Worm (Caenorhabditis elegans) whole organism, midembryonic: ENCODE results near the gene T25B9.1.

Experiments
- T22C8.4 ChIP-seq: fragments of 200-800 bp; sonication (Bioruptor generic); IDR thresholded peaks from 2 replicates; pipeline ENCODE4 v1.3.6; 2022; ENCODE audit warnings: missing genetic modification characterization, missing compliant biosample characterization
- flt-1 ChIP-seq: fragments of 200-800 bp; sonication (Bioruptor generic); IDR thresholded peaks from 2 replicates; pipeline ENCODE4 v1.3.6; 2022; ENCODE audit warnings: missing genetic modification characterization, missing compliant biosample characterization
- klf-2 ChIP-seq: fragments of 200-800 bp; sonication (Bioruptor generic); conservative IDR thresholded peaks from 2 replicates; pipeline ENCODE4 v1.3.6; 2022; ENCODE audit warnings: missing genetic modification reagents, missing genetic modification characterization, missing compliant biosample characterization
- med-1 ChIP-seq: sonication (generic microtip); optimal IDR thresholded peaks from 2 replicates; lab custom pipeline; 2017; ENCODE audit warnings: missing genetic modification characterization, mild to moderate bottlenecking, missing compliant biosample characterization, antibody characterized with exemption, missing genetic modification reagents; ENCODE audit not compliant: insufficient read depth
- ref-1 ChIP-seq: fragments of 200-800 bp; sonication (Bioruptor generic); conservative IDR thresholded peaks from 2 replicates; pipeline ENCODE4 v1.3.6; 2022; ENCODE audit warnings: missing genetic modification reagents, missing genetic modification characterization, missing compliant biosample characterization
- tab-1 ChIP-seq: fragments of 200-800 bp; sonication (Bioruptor generic); IDR thresholded peaks from 2 replicates; pipeline ENCODE4 v1.3.6; 2022; ENCODE audit warnings: missing genetic modification characterization, missing compliant biosample characterization
- ztf-23 ChIP-seq: fragments of 200-800 bp; sonication (Bioruptor generic); IDR thresholded peaks from 2 replicates; pipeline ENCODE4 v1.3.6; 2022; ENCODE audit warnings: missing genetic modification reagents, missing genetic modification characterization, missing compliant biosample characterization
- ztf-29 ChIP-seq: fragments of 200-800 bp; sonication (Bioruptor generic); IDR thresholded peaks from 2 replicates; pipeline ENCODE4 v1.3.6; 2022; ENCODE audit warnings: missing genetic modification reagents, missing genetic modification characterization, missing compliant biosample characterization

DNA sequence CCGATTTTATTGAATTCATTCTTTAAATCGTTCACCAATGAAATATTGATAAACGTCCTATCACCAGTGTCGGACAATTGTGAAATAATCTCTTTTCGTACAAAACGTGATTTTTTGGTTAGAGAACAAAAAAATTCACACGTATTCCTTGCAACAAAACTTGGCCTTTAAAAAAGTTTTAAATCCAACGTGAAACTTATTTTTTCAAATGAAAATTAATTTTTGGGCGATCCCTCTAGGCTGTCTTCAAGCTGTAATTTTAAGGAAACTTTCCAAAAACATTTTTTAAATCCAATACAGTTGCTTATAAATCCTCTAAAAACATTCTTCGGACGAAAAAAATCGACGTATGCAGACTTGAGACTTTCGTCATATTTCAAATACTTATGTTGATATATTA, 4.7 kb upstream of the T25B9.1 start, which contains the start of gene T25B9.5:
- TF ChIP-seq ref-1 (GFP tag; lab: Robert Waterston, UW), result no peak
- no peak for TF ChIP-seq med-1 (GFP tag; lab: Kevin White, UChicago)
- no peak for TF ChIP-seq tab-1 (GFP tag; lab: Robert Waterston, UW)
- TF ChIP-seq flt-1 (GFP tag; lab: Robert Waterston, UW), result no peak
- no peak for TF ChIP-seq klf-2 (GFP tag; lab: Robert Waterston, UW)
- no peak for TF ChIP-seq ztf-29 (GFP tag; lab: Robert Waterston, UW)
- no peak for TF ChIP-seq ztf-23 (GFP tag; lab: Robert Waterston, UW)
- no peak for TF ChIP-seq T22C8.4 (GFP tag; lab: Robert Waterston, UW)
